Worm (Caenorhabditis elegans) whole organism, L2 larva: Measurements from ENCODE around the gene Y46C8AM.1.

Source experiments
- C34F6.9 ChIP-seq: fragments of 150-350 bp; optimal IDR thresholded peaks from 2 replicates; lab custom pipeline; 2014; ENCODE audit warnings: missing biosample characterization, missing genetic modification characterization
- F13H6.1 ChIP-seq: sonication (generic microtip); optimal IDR thresholded peaks from 2 replicates; lab custom pipeline; 2016; ENCODE audit warnings: missing genetic modification characterization, missing compliant biosample characterization
- R02D3.7 ChIP-seq: fragments of 150-350 bp; optimal IDR thresholded peaks from 2 replicates; lab custom pipeline; 2014; ENCODE audit warnings: missing biosample characterization, missing genetic modification characterization
- ZK546.5 ChIP-seq: sonication (generic microtip); optimal IDR thresholded peaks from 2 replicates; lab custom pipeline; 2017; ENCODE audit warnings: missing biosample characterization, missing genetic modification characterization
- alr-1 ChIP-seq: fragments of 150-350 bp; optimal IDR thresholded peaks from 2 replicates; lab custom pipeline; 2014; ENCODE audit warnings: missing biosample characterization, missing genetic modification characterization
- ama-1 ChIP-seq: fragments of 150-350 bp; optimal IDR thresholded peaks from 2 replicates; lab custom pipeline; 2018; ENCODE audit warnings: inconsistent platforms
- blmp-1 ChIP-seq: sonication (generic microtip); optimal IDR thresholded peaks from 2 replicates; lab custom pipeline; 2017; ENCODE audit warnings: missing genetic modification characterization, mild to moderate bottlenecking, missing compliant biosample characterization, antibody characterized with exemption, moderate library complexity; ENCODE audit not compliant: insufficient read depth
- egl-27 ChIP-seq: sonication (generic microtip); optimal IDR thresholded peaks from 3 replicates; lab custom pipeline; 2017; ENCODE audit warnings: missing biosample characterization, missing genetic modification reagents, missing genetic modification characterization
- fos-1 ChIP-seq: fragments of 150-350 bp; optimal IDR thresholded peaks from 2 replicates; lab custom pipeline; 2014; ENCODE audit warnings: missing biosample characterization, missing genetic modification characterization
- gmeb-1 ChIP-seq: fragments of 150-350 bp; optimal IDR thresholded peaks from 2 replicates; lab custom pipeline; 2014; ENCODE audit warnings: missing biosample characterization, missing genetic modification characterization
- lin-39 ChIP-seq: fragments of 150-350 bp; optimal IDR thresholded peaks from 2 replicates; lab custom pipeline; 2014; ENCODE audit warnings: missing biosample characterization, missing genetic modification reagents, missing genetic modification characterization
- mab-5 ChIP-seq: fragments of 150-350 bp; optimal IDR thresholded peaks from 2 replicates; lab custom pipeline; 2014; ENCODE audit warnings: missing biosample characterization, missing genetic modification characterization
- mbf-1 ChIP-seq: sonication (generic microtip); optimal IDR thresholded peaks from 2 replicates; lab custom pipeline; 2017; ENCODE audit warnings: missing biosample characterization, missing genetic modification characterization
- mdl-1 ChIP-seq, 2 experiments: fragments of 150-350 bp in 1 of 2; sonication (generic microtip) in 1 of 2; optimal IDR thresholded peaks; 2 replicates each; lab custom pipeline; 2017; ENCODE audit warnings: missing biosample characterization in 2 of 2, missing genetic modification characterization in 2 of 2
- nhr-10 ChIP-seq: sonication (generic microtip); optimal IDR thresholded peaks from 2 replicates; lab custom pipeline; 2017; ENCODE audit warnings: missing biosample characterization, missing genetic modification characterization
- nhr-11 ChIP-seq: fragments of 150-350 bp; optimal IDR thresholded peaks from 2 replicates; lab custom pipeline; 2014; ENCODE audit warnings: missing biosample characterization, missing genetic modification characterization
- nhr-12 ChIP-seq: fragments of 150-350 bp; optimal IDR thresholded peaks from 2 replicates; lab custom pipeline; 2014; ENCODE audit warnings: missing biosample characterization, missing genetic modification characterization
- nhr-23 ChIP-seq: fragments of 150-350 bp; optimal IDR thresholded peaks from 2 replicates; lab custom pipeline; 2014; ENCODE audit warnings: missing biosample characterization, missing genetic modification reagents, missing genetic modification characterization
- nhr-25 ChIP-seq: fragments of 150-350 bp; sonication (generic microtip); optimal IDR thresholded peaks from 3 replicates; lab custom pipeline; 2014; ENCODE audit warnings: missing biosample characterization, missing genetic modification characterization
- nhr-6 ChIP-seq: fragments of 150-350 bp; optimal IDR thresholded peaks from 2 replicates; lab custom pipeline; 2014; ENCODE audit warnings: missing biosample characterization, missing genetic modification characterization
- nhr-77 ChIP-seq: fragments of 150-350 bp; optimal IDR thresholded peaks from 2 replicates; lab custom pipeline; 2014; ENCODE audit warnings: missing biosample characterization, missing genetic modification characterization
- peb-1 ChIP-seq: fragments of 150-350 bp; optimal IDR thresholded peaks from 2 replicates; lab custom pipeline; 2014; ENCODE audit warnings: missing biosample characterization, missing genetic modification characterization
- sem-4 ChIP-seq: fragments of 150-350 bp; optimal IDR thresholded peaks from 2 replicates; lab custom pipeline; 2014; ENCODE audit warnings: missing biosample characterization, missing genetic modification reagents, missing genetic modification characterization
- skn-1 ChIP-seq: sonication (generic microtip); optimal IDR thresholded peaks from 2 replicates; lab custom pipeline; 2017; ENCODE audit warnings: missing biosample characterization, missing genetic modification characterization
- sma-3 ChIP-seq: sonication (generic microtip); optimal IDR thresholded peaks from 2 replicates; lab custom pipeline; 2016; ENCODE audit warnings: missing genetic modification reagents, missing genetic modification characterization, missing compliant biosample characterization
- sma-9 ChIP-seq, 2 experiments: fragments of 150-350 bp in 1 of 2; sonication (generic microtip) in 1 of 2; optimal IDR thresholded peaks; 2 replicates each; lab custom pipeline; 2014 to 2016; ENCODE audit warnings: missing genetic modification characterization in 2 of 2, mild to moderate bottlenecking in 1 of 2, missing biosample characterization in 1 of 2, missing compliant biosample characterization in 1 of 2, missing genetic modification reagents in 1 of 2, moderate library complexity in 1 of 2
- unc-39 ChIP-seq: fragments of 150-350 bp; optimal IDR thresholded peaks from 2 replicates; lab custom pipeline; 2014; ENCODE audit warnings: missing biosample characterization, missing genetic modification characterization
- unc-62 ChIP-seq: fragments of 150-350 bp; optimal IDR thresholded peaks from 2 replicates; lab custom pipeline; 2014; ENCODE audit warnings: missing biosample characterization, missing genetic modification reagents, missing genetic modification characterization
- zag-1 ChIP-seq: fragments of 150-350 bp; optimal IDR thresholded peaks from 2 replicates; lab custom pipeline; 2014; ENCODE audit warnings: missing biosample characterization, missing genetic modification characterization
- ztf-1 ChIP-seq: fragments of 200-800 bp; sonication (Bioruptor generic); conservative IDR thresholded peaks from 2 replicates; pipeline ENCODE4 v1.3.6; 2022; ENCODE audit warnings: missing genetic modification characterization, missing compliant biosample characterization
- ztf-11 ChIP-seq: sonication (generic microtip); optimal IDR thresholded peaks from 2 replicates; lab custom pipeline; 2017; ENCODE audit warnings: missing biosample characterization, missing genetic modification characterization

The Y46C8AM.1 gene

DNA sequence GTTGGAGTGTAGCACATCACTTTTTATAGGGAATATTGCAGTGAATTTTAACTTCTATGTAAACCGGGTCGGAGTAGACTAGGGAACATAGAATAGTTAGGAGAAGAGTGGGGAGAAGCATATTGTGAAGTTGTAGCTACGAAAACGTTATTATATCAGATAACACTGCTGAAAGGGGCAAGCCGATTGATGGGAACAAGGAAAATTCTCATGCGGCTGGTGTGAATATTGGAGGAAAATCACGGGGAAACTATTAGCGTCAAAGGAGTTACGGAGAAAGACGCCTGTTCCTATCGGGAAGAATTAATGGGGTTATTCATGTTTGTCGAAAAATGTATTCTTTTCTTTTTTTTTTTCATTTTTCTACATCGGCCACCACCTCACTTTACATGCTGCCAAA, 30.6 kb downstream of the Y46C8AM.1 start, which contains the start of gene F47C12.6:
Gene F47C12.6, minus strand, starts transcription at position 101 of the 400 bp plus-strand sequence.
- TF ChIP-seq F13H6.1 (tag; lab: Kevin White, UChicago) = no peak
- TF ChIP-seq nhr-6 (tag; lab: Kevin White, UChicago) = no peak
- no peak for TF ChIP-seq nhr-77 (tag; lab: Kevin White, UChicago)
- no peak for TF ChIP-seq egl-27 (tag; lab: Kevin White, UChicago)
- TF ChIP-seq nhr-10 (tag; lab: Kevin White, UChicago) = no peak
- no peak for TF ChIP-seq nhr-23 (tag; lab: Kevin White, UChicago)
- TF ChIP-seq unc-39 (tag; lab: Kevin White, UChicago) = no peak
- TF ChIP-seq gmeb-1 = no peak
- TF ChIP-seq ztf-11 (tag; lab: Kevin White, UChicago) = no peak
- TF ChIP-seq alr-1 = no peak
- TF ChIP-seq nhr-25 (tag; lab: Kevin White, UChicago) = no peak
- TF ChIP-seq nhr-12 (tag; lab: Kevin White, UChicago) = no peak
- no peak for TF ChIP-seq C34F6.9
- no peak for TF ChIP-seq skn-1
- TF ChIP-seq sma-3 = no peak
- TF ChIP-seq sem-4 = no peak
- TF ChIP-seq sma-9 (GFP tag; optimal IDR thresholded peaks at IDR 0.05; lab: Kevin White, UChicago) = no peak
- no peak for TF ChIP-seq sma-9 (tag; optimal IDR thresholded peaks at IDR 0.05; lab: Kevin White, UChicago)

DNA sequence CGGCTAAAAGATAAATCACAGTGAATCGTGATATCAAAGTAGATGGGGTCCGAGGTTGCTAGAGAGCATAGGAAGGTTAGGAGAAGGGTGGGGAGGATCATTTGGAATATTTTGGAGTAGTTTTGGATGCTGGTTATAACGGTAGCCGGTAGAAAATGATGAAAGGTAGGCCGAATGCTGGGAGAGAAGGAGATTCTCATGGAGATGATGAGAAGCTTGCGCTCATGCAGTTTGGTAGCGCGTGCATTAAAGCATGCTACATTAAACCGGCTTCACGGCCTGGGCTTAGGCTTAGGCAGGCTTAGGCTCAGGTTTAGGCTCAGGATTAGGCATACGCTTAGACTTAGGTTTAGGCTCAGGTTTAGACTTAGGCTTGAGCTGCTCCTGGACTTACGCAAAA, 31.6 kb downstream of the Y46C8AM.1 start, which contains the start of gene F47C12.13:
Gene F47C12.13, minus strand, starts transcription at position 101 of the 400 bp plus-strand sequence.
- TF ChIP-seq ZK546.5 (tag; lab: Kevin White, UChicago) (no peak), blmp-1 (tag; lab: Kevin White, UChicago) (no peak), mbf-1 (tag; lab: Kevin White, UChicago) (no peak), peb-1 (no peak), mdl-1 (tag; optimal IDR thresholded peaks at IDR 0.05; lab: Kevin White, UChicago) (no peak), skn-1 (no peak), mab-5 (no peak), egl-27 (tag; lab: Kevin White, UChicago) (no peak), unc-62 (GFP tag; lab: Kevin White, UChicago) (no peak), ztf-1 (GFP tag; lab: Robert Waterston, UW) (no peak), lin-39 (tag; lab: Kevin White, UChicago) (no peak), C34F6.9 (no peak)
- TF ChIP-seq, all 48 proteins: peak for 0

DNA sequence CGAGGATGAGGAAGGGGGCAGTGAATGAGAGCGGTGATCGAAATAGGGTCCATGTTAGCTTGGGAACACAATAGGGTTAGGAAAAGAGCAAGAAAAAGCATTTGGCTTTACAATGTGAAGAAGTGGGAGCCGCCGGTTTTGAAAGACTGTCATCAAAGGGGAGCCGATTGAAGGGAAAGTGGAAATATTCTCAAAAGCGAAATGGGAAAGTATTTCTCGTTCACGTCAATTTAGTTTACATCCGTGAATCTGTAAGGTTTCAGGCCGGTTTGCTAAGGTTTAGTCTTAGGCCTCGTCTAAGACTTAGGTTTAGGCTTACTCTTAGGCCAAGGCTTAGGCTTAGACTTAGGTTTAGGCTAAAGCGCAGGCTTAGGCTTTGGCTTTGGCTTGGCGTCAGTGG, 32.7 kb downstream of the Y46C8AM.1 start, which contains the start of gene F47C12.7:
Gene F47C12.7, minus strand, starts transcription at position 101 of the 400 bp plus-strand sequence.
- TF ChIP-seq peb-1 = no peak
- no peak for TF ChIP-seq lin-39 (tag; lab: Kevin White, UChicago)
- no peak for TF ChIP-seq F13H6.1 (tag; lab: Kevin White, UChicago)
- no peak for TF ChIP-seq unc-39 (tag; lab: Kevin White, UChicago)
- no peak for TF ChIP-seq fos-1 (tag; lab: Kevin White, UChicago)

- TF ChIP-seq ZK546.5 (tag; lab: Kevin White, UChicago) (no peak), blmp-1 (tag; lab: Kevin White, UChicago) (no peak), ama-1 (lab: Kevin White, UChicago) (no peak)
Measured at ce11 chrIV:3998517-3998916, 35.8 kb downstream of the Y46C8AM.1 start, which contains the start of gene F47C12.8. Gene F47C12.8, minus strand, starts transcription at chrIV:3998617.

ce11 chrIV:3999662-4000061, 37.0 kb downstream of the Y46C8AM.1 start:
- TF ChIP-seq unc-39 (tag; lab: Kevin White, UChicago) = no peak

DNA sequence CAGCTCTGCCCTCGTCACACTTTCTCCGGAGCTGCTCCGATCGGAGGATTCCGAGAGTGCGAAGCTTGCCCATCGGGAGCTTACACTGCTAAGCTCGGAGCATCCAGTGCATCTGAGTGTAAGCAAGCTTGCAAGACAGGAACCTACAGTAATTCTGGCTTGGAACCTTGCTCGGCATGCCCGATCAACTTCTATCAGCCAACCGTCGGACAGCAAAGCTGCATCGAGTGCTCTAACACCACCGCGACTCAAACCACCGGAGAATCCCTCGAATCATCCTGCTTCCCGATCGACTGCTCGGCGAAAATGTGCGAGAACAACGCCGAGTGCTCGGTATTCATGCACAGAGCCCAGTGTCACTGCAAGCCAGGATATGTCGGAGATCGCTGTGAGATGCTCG, 41.5 kb downstream of the Y46C8AM.1 start:
- TF ChIP-seq nhr-11 (tag; lab: Kevin White, UChicago) (no peak), alr-1 (no peak), zag-1 (tag; lab: Kevin White, UChicago) (no peak), fos-1 (tag; lab: Kevin White, UChicago) (no peak), skn-1 (no peak), R02D3.7 (tag; lab: Kevin White, UChicago) (no peak), blmp-1 (tag; lab: Kevin White, UChicago) (no peak)
